Fruit fly (Drosophila melanogaster) whole organism, embryonic: Measurements from ENCODE around the gene CG12241.

Experiments used
- CG13287 ChIP-seq: fragments of 200-800 bp; sonication (Bioruptor generic); IDR thresholded peaks from 2 replicates; pipeline ENCODE4 v1.3.6; 2022; ENCODE audit warnings: missing biosample characterization, missing genetic modification characterization; ENCODE audit not compliant: partially characterized antibody
- CG13296 ChIP-seq: fragments of 200-800 bp; sonication (Bioruptor generic); optimal IDR thresholded peaks from 3 replicates; lab custom pipeline; 2018; ENCODE audit warnings: missing biosample characterization, mild to moderate bottlenecking, missing genetic modification characterization
- CG1603 ChIP-seq: fragments of 200-800 bp; sonication (Bioruptor generic); optimal IDR thresholded peaks from 2 replicates; lab custom pipeline; 2019; ENCODE audit warnings: missing biosample characterization, mild to moderate bottlenecking, missing genetic modification characterization, moderate library complexity
- CG16813 ChIP-seq: fragments of 200-800 bp; sonication (Bioruptor generic); IDR thresholded peaks from 3 replicates; pipeline ENCODE4 v1.3.6; 2022; ENCODE audit warnings: missing biosample characterization, missing genetic modification characterization; ENCODE audit not compliant: partially characterized antibody
- CG17186 ChIP-seq: fragments of 200-800 bp; sonication (Bioruptor generic); optimal IDR thresholded peaks from 3 replicates; lab custom pipeline; 2017; ENCODE audit warnings: missing biosample characterization, missing genetic modification reagents, missing genetic modification characterization
- CG17802 ChIP-seq: fragments of 200-800 bp; sonication (Bioruptor generic); optimal IDR thresholded peaks from 2 replicates; lab custom pipeline; 2018; ENCODE audit warnings: missing biosample characterization, mild to moderate bottlenecking, missing genetic modification characterization, moderate library complexity
- CG1832 ChIP-seq: fragments of 200-800 bp; sonication (Bioruptor generic); optimal IDR thresholded peaks from 2 replicates; lab custom pipeline; 2017; ENCODE audit warnings: missing biosample characterization, mild to moderate bottlenecking, missing genetic modification characterization, inconsistent platforms
- CG31441 ChIP-seq: fragments of 200-800 bp; sonication (Bioruptor generic); IDR thresholded peaks from 2 replicates; pipeline ENCODE4 v1.3.6; 2022; ENCODE audit warnings: missing biosample characterization, missing genetic modification characterization
- CG33213 ChIP-seq: fragments of 200-800 bp; sonication (Bioruptor generic); optimal IDR thresholded peaks from 3 replicates; lab custom pipeline; 2016; ENCODE audit warnings: missing biosample characterization, missing genetic modification characterization
- CG34224 ChIP-seq: fragments of 200-800 bp; sonication (Bioruptor generic); IDR thresholded peaks from 3 replicates; pipeline ENCODE4 v1.3.6; 2022; ENCODE audit warnings: missing biosample characterization, missing genetic modification characterization; ENCODE audit not compliant: partially characterized antibody
- CG3995 ChIP-seq: fragments of 200-800 bp; sonication (Bioruptor generic); optimal IDR thresholded peaks from 3 replicates; lab custom pipeline; 2016; ENCODE audit warnings: missing biosample characterization, missing genetic modification characterization
- CG42726 ChIP-seq: fragments of 200-800 bp; sonication (Bioruptor generic); IDR thresholded peaks from 2 replicates; pipeline ENCODE4 v1.3.6; 2022; ENCODE audit warnings: missing biosample characterization, missing genetic modification characterization; ENCODE audit not compliant: partially characterized antibody
- CG6689 ChIP-seq: fragments of 200-800 bp; sonication (Bioruptor generic); IDR thresholded peaks from 2 replicates; pipeline ENCODE4 v1.3.6; 2022; ENCODE audit warnings: missing biosample characterization, missing genetic modification characterization
- CG7963 ChIP-seq: fragments of 200-800 bp; sonication (Bioruptor generic); IDR thresholded peaks from 3 replicates; pipeline ENCODE4 v1.3.6; 2022; ENCODE audit warnings: missing biosample characterization, missing genetic modification characterization; ENCODE audit not compliant: partially characterized antibody
- CG8290 ChIP-seq, 3 experiments: fragments of 200-800 bp; sonication (Bioruptor generic); optimal IDR thresholded peaks; 2 replicates each; lab custom pipeline; 2016 to 2019; ENCODE audit warnings: missing biosample characterization in 3 of 3, missing genetic modification characterization in 3 of 3, mild to moderate bottlenecking in 2 of 3, moderate library complexity in 1 of 3
- CG9215 ChIP-seq: fragments of 200-800 bp; sonication (Bioruptor generic); IDR thresholded peaks from 2 replicates; pipeline ENCODE4 v1.3.6; 2022; ENCODE audit warnings: missing biosample characterization, missing genetic modification characterization
- HLH4C ChIP-seq: fragments of 200-800 bp; sonication (Bioruptor generic); IDR thresholded peaks from 3 replicates; pipeline ENCODE4 v1.3.6; 2022; ENCODE audit warnings: missing biosample characterization, missing genetic modification characterization; ENCODE audit not compliant: partially characterized antibody
- HLHmδ ChIP-seq: fragments of 200-800 bp; sonication (Bioruptor generic); optimal IDR thresholded peaks from 2 replicates; lab custom pipeline; 2018; ENCODE audit warnings: missing biosample characterization, mild to moderate bottlenecking, missing genetic modification characterization, moderate library complexity
- MESR4 ChIP-seq: fragments of 200-800 bp; sonication (Bioruptor generic); optimal IDR thresholded peaks from 2 replicates; lab custom pipeline; 2018; ENCODE audit warnings: missing biosample characterization, mild to moderate bottlenecking, missing genetic modification characterization, moderate library complexity
- NK7.1 ChIP-seq: fragments of 200-800 bp; sonication (Bioruptor generic); optimal IDR thresholded peaks from 3 replicates; lab custom pipeline; 2016; ENCODE audit warnings: missing biosample characterization, missing genetic modification characterization
- Opbp ChIP-seq: fragments of 200-800 bp; sonication (Bioruptor generic); IDR thresholded peaks from 3 replicates; pipeline ENCODE4 v1.3.6; 2022; ENCODE audit warnings: missing biosample characterization, missing genetic modification characterization; ENCODE audit not compliant: partially characterized antibody
- Scr ChIP-seq: fragments of 200-800 bp; sonication (Bioruptor generic); IDR thresholded peaks from 2 replicates; pipeline ENCODE4 v1.3.6; 2022; ENCODE audit warnings: missing biosample characterization, missing genetic modification characterization; ENCODE audit not compliant: partially characterized antibody
- Sry-δ ChIP-seq: fragments of 200-800 bp; sonication (Bioruptor generic); optimal IDR thresholded peaks from 2 replicates; lab custom pipeline; 2016; ENCODE audit warnings: missing biosample characterization, missing genetic modification characterization
- Stat92E ChIP-seq, 3 experiments: fragments of >200 bp in 2 of 3; fragments of 200-800 bp in 1 of 3; sonication (Bioruptor generic) in 1 of 3; optimal IDR thresholded peaks; 2 replicates each; lab custom pipeline; 2017 to 2019; ENCODE audit warnings: missing biosample characterization in 3 of 3, missing genetic modification characterization in 3 of 3, mild to moderate bottlenecking in 1 of 3, moderate library complexity in 1 of 3
- ato ChIP-seq: fragments of 200-800 bp; sonication (Bioruptor generic); IDR thresholded peaks from 2 replicates; pipeline ENCODE4 v1.3.6; 2022; ENCODE audit warnings: missing biosample characterization, missing genetic modification characterization; ENCODE audit not compliant: partially characterized antibody
- bowl ChIP-seq: fragments of 200-800 bp; sonication (Bioruptor generic); IDR thresholded peaks from 2 replicates; pipeline ENCODE4 v1.3.6; 2022; ENCODE audit warnings: missing biosample characterization, missing genetic modification characterization
- ci ChIP-seq: fragments of 200-800 bp; sonication (Bioruptor generic); IDR thresholded peaks from 3 replicates; pipeline ENCODE4 v1.3.6; 2022; ENCODE audit warnings: missing biosample characterization, missing genetic modification characterization
- lilli ChIP-seq: fragments of 200-800 bp; sonication (Bioruptor generic); optimal IDR thresholded peaks from 3 replicates; lab custom pipeline; 2016; ENCODE audit warnings: missing biosample characterization, missing genetic modification characterization
- mirr ChIP-seq: fragments of 200-800 bp; sonication (Bioruptor generic); optimal IDR thresholded peaks from 3 replicates; lab custom pipeline; 2018; ENCODE audit warnings: missing biosample characterization, mild to moderate bottlenecking, missing genetic modification characterization
- odd ChIP-seq: fragments of 200-800 bp; sonication (Bioruptor generic); optimal IDR thresholded peaks from 2 replicates; lab custom pipeline; 2017; ENCODE audit warnings: missing biosample characterization, mild to moderate bottlenecking, missing genetic modification characterization
- pfk ChIP-seq: fragments of 200-800 bp; sonication (Bioruptor generic); optimal IDR thresholded peaks from 2 replicates; lab custom pipeline; 2018; ENCODE audit warnings: missing biosample characterization, mild to moderate bottlenecking, missing genetic modification characterization, moderate library complexity
- pzg ChIP-seq: fragments of 200-800 bp; sonication (Bioruptor generic); optimal IDR thresholded peaks from 3 replicates; lab custom pipeline; 2018; ENCODE audit warnings: missing biosample characterization, mild to moderate bottlenecking, missing genetic modification characterization, moderate library complexity
- sr ChIP-seq: fragments of 200-800 bp; sonication (Bioruptor generic); IDR thresholded peaks from 3 replicates; pipeline ENCODE4 v1.3.6; 2022; ENCODE audit warnings: missing biosample characterization, missing genetic modification characterization
- ssp ChIP-seq: fragments of 200-800 bp; sonication (Bioruptor generic); IDR thresholded peaks from 2 replicates; pipeline ENCODE4 v1.3.6; 2022; ENCODE audit warnings: missing biosample characterization, missing genetic modification characterization
- tap ChIP-seq: fragments of 200-800 bp; optimal IDR thresholded peaks from 3 replicates; lab custom pipeline; 2019; ENCODE audit warnings: missing biosample characterization, mild to moderate bottlenecking, missing genetic modification characterization, moderate library complexity
- unc-4 ChIP-seq: fragments of 200-800 bp; sonication (Bioruptor generic); IDR thresholded peaks from 2 replicates; pipeline ENCODE4 v1.3.6; 2022; ENCODE audit warnings: missing biosample characterization, missing genetic modification characterization; ENCODE audit not compliant: partially characterized antibody

CG12241 gene

DNA sequence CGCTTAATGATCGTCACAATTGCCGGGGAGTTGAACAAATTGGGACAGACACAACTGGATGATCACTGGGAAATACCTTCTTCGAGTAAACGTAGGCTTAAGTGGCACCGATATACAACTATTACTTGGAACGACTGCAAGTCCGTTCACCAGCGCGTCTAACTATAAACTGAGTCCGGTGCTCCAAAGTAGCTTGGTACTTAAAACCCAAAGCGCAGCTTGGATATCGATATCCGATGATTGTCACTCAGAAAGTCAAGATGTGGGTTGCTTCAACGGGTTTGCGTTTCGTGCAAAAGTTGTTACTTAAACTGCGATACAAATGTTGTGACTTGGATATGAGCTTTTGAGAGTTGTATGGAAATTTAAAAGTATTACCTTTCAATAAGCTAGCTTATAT is 12.8 kb upstream of the CG12241 start, which contains the start of gene Spn88Ea (continued):
- TF ChIP-seq CG13296 (GFP tag; lab: Kevin White, UChicago): no peak
- TF ChIP-seq Sry-δ (GFP tag; lab: Kevin White, UChicago): peak; percentile 28
- TF ChIP-seq odd: no peak
- TF ChIP-seq CG3995 (GFP tag; lab: Kevin White, UChicago): peak; percentile 96
- no peak for TF ChIP-seq CG8290 (GFP tag; optimal IDR thresholded peaks at IDR 0.05; lab: Kevin White, UChicago)
- TF ChIP-seq CG8290 (tag; optimal IDR thresholded peaks at IDR 0.05; lab: Kevin White, UChicago): peak in 1 of 2 experiments; percentile 57
- no peak for TF ChIP-seq HLHmδ (GFP tag; lab: Kevin White, UChicago)
- peak; percentile 33; the same call in 1 of the 2 replicates for TF ChIP-seq ssp (GFP tag; lab: Robert Waterston, UW)
- TF ChIP-seq HLH4C: peak; percentile 55
- TF ChIP-seq Scr (GFP tag; lab: Robert Waterston, UW): 0 out of 2 replicates have a peak, but pooled peaks have one; percentile 19
- 0 out of 3 replicates have a peak, but pooled peaks have one; percentile 47 for TF ChIP-seq CG7963 (GFP tag; lab: Robert Waterston, UW)
- TF ChIP-seq tap (tag; lab: Kevin White, UChicago): no peak
- no peak for TF ChIP-seq CG16813 (GFP tag; lab: Robert Waterston, UW)
- no peak for TF ChIP-seq CG1832
- peak; percentile 36; the same call in 1 of the 3 replicates for TF ChIP-seq Opbp
- TF ChIP-seq CG13287 (GFP tag; lab: Robert Waterston, UW): peak; percentile 44
- TF ChIP-seq CG31441 (GFP tag; lab: Robert Waterston, UW): peak; percentile 99
- peak; percentile 26 for TF ChIP-seq pzg (GFP tag; lab: Kevin White, UChicago)
- TF ChIP-seq pfk (GFP tag; lab: Kevin White, UChicago): no peak
- no peak for TF ChIP-seq lilli (GFP tag; lab: Kevin White, UChicago)
- peak; percentile 35 for TF ChIP-seq CG17186 (GFP tag; lab: Kevin White, UChicago)
- 0 out of 2 replicates have a peak, but pooled peaks have one; percentile 26 for TF ChIP-seq ato (GFP tag; lab: Robert Waterston, UW)
- TF ChIP-seq CG34224 (GFP tag; lab: Robert Waterston, UW): peak; percentile 33; the same call in 1 of the 3 replicates
- peak; percentile 18 for TF ChIP-seq MESR4 (GFP tag; lab: Kevin White, UChicago)
- no peak for TF ChIP-seq CG9215 (GFP tag; lab: Robert Waterston, UW)
- TF ChIP-seq NK7.1 (GFP tag; lab: Kevin White, UChicago): no peak
- TF ChIP-seq sr (GFP tag; lab: Robert Waterston, UW): 0 out of 3 replicates have a peak, but pooled peaks have one; percentile 10
- peak; percentile 37 for TF ChIP-seq CG1603 (tag; lab: Kevin White, UChicago)
- peak; percentile 32 for TF ChIP-seq CG17802 (tag; lab: Kevin White, UChicago)
- TF ChIP-seq mirr (GFP tag; lab: Kevin White, UChicago): peak; percentile 18
- 0 out of 2 replicates have a peak, but pooled peaks have one; percentile 5 for TF ChIP-seq CG6689 (GFP tag; lab: Robert Waterston, UW)
- TF ChIP-seq bowl (GFP tag; lab: Robert Waterston, UW): no peak
- no peak for TF ChIP-seq Stat92E (GFP tag; optimal IDR thresholded peaks at IDR 0.05; lab: Kevin White, UChicago)
- peak; percentile 38; the same call in 1 of the 3 replicates for TF ChIP-seq ci
- TF ChIP-seq CG42726 (GFP tag; lab: Robert Waterston, UW): peak; percentile 35; the same call in 1 of the 2 replicates
- TF ChIP-seq CG33213: no peak
- TF ChIP-seq unc-4 (GFP tag; lab: Robert Waterston, UW): peak; percentile 39; the same call in 1 of the 2 replicates
